Worm (Caenorhabditis elegans) whole organism, late embryonic: ENCODE measurements around the gene mct-3.

Experiments used
- ceh-22 ChIP-seq: sonication (generic microtip); optimal IDR thresholded peaks from 2 replicates; lab custom pipeline; 2017; ENCODE audit warnings: missing biosample characterization, missing genetic modification characterization
- ceh-30 ChIP-seq: fragments of 150-350 bp; optimal IDR thresholded peaks from 2 replicates; lab custom pipeline; 2014; ENCODE audit warnings: missing biosample characterization, missing genetic modification characterization

DNA sequence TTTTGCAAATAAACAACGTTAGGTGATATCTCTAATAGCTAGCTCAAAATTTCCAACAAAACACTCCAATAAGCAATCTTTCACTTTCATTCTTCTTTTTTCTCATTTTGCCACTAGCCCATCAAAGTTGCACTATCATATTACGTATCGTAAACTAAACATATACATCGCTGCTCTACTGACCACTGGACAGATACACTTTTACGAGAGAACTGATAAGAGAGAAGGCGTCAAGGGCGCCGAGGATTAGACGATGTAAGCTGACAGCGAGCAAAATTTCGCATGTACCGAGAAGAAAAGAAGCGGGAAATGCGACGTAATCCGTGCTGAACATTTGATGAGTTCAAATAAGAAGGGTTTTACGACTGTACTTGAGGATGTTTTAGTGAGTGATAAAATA, 1.1 kb upstream of the mct-3 start:
- TF ChIP-seq ceh-30 (tag; lab: Kevin White, UChicago) (no peak), ceh-22 (tag; lab: Kevin White, UChicago) (no peak)
